Fruit fly (Drosophila melanogaster) whole organism, prepupa: ENCODE data around the gene CG6231.

Experiments used
- CG10631 ChIP-seq: fragments of 200-800 bp; sonication (Bioruptor generic); optimal IDR thresholded peaks from 2 replicates; lab custom pipeline; 2016; ENCODE audit warnings: missing biosample characterization, missing genetic modification characterization
- CG11294 ChIP-seq: fragments of 200-800 bp; sonication (Bioruptor generic); IDR thresholded peaks from 2 replicates; pipeline ENCODE4 v1.3.6; 2022; ENCODE audit warnings: missing biosample characterization, missing genetic modification characterization
- CG11762 ChIP-seq: fragments of 200-800 bp; sonication (Bioruptor generic); optimal IDR thresholded peaks from 3 replicates; lab custom pipeline; 2016; ENCODE audit warnings: missing biosample characterization, missing genetic modification characterization; ENCODE audit not compliant: insufficient read depth
- CG1621 ChIP-seq: fragments of 200-800 bp; sonication (Bioruptor generic); optimal IDR thresholded peaks from 3 replicates; lab custom pipeline; 2018; ENCODE audit warnings: missing biosample characterization, mild to moderate bottlenecking, missing genetic modification characterization
- CG31627 ChIP-seq: fragments of 200-800 bp; sonication (Bioruptor generic); optimal IDR thresholded peaks from 3 replicates; lab custom pipeline; 2016; ENCODE audit warnings: missing biosample characterization, missing genetic modification characterization
- CG32006 ChIP-seq: fragments of 200-800 bp; sonication (Bioruptor generic); optimal IDR thresholded peaks from 3 replicates; lab custom pipeline; 2017; ENCODE audit warnings: missing biosample characterization, mild to moderate bottlenecking, missing genetic modification characterization
- CG3919 ChIP-seq: fragments of 200-800 bp; sonication (Bioruptor generic); optimal IDR thresholded peaks from 3 replicates; lab custom pipeline; 2016; ENCODE audit warnings: missing biosample characterization, missing genetic modification characterization
- CG4318 ChIP-seq: fragments of 200-800 bp; sonication (Bioruptor generic); optimal IDR thresholded peaks from 3 replicates; lab custom pipeline; 2017; ENCODE audit warnings: missing biosample characterization, mild to moderate bottlenecking, missing genetic modification characterization
- CG6163 ChIP-seq: fragments of 200-800 bp; sonication (Bioruptor generic); IDR thresholded peaks from 3 replicates; pipeline ENCODE4 v1.3.6; 2022; ENCODE audit warnings: missing biosample characterization, missing genetic modification characterization
- CG6276 ChIP-seq: fragments of 200-800 bp; sonication (Bioruptor generic); optimal IDR thresholded peaks from 2 replicates; lab custom pipeline; 2017; ENCODE audit warnings: missing biosample characterization, mild to moderate bottlenecking, missing genetic modification characterization
- CG6792 ChIP-seq: fragments of 200-800 bp; sonication (Bioruptor generic); optimal IDR thresholded peaks from 3 replicates; lab custom pipeline; 2016; ENCODE audit warnings: missing biosample characterization, missing genetic modification characterization
- CG6854 ChIP-seq: fragments of 200-800 bp; sonication (Bioruptor generic); optimal IDR thresholded peaks from 2 replicates; lab custom pipeline; 2017; ENCODE audit warnings: missing biosample characterization, mild to moderate bottlenecking, missing genetic modification characterization
- CG7368 ChIP-seq: fragments of 200-800 bp; sonication (Bioruptor generic); optimal IDR thresholded peaks from 3 replicates; lab custom pipeline; 2016; ENCODE audit warnings: missing biosample characterization, missing genetic modification characterization
- CG8119 ChIP-seq: fragments of 200-800 bp; sonication (Bioruptor generic); IDR thresholded peaks from 3 replicates; pipeline ENCODE4 v1.3.6; 2022; ENCODE audit warnings: missing biosample characterization, missing genetic modification characterization
- CG8319 ChIP-seq: fragments of 200-800 bp; sonication (Bioruptor generic); optimal IDR thresholded peaks from 3 replicates; lab custom pipeline; 2016; ENCODE audit warnings: missing biosample characterization, missing genetic modification characterization
- CG8632 ChIP-seq: fragments of 200-800 bp; sonication (Bioruptor generic); optimal IDR thresholded peaks from 3 replicates; lab custom pipeline; 2016; ENCODE audit warnings: missing biosample characterization, missing genetic modification characterization
- CG9139 ChIP-seq: fragments of 200-800 bp; sonication (Bioruptor generic); optimal IDR thresholded peaks from 3 replicates; lab custom pipeline; 2017; ENCODE audit warnings: missing biosample characterization, mild to moderate bottlenecking, missing genetic modification characterization
- Eip75B ChIP-seq: fragments of 200-800 bp; sonication (Bioruptor generic); optimal IDR thresholded peaks from 3 replicates; lab custom pipeline; 2016; ENCODE audit warnings: missing biosample characterization, missing genetic modification characterization
- Eip78C ChIP-seq: fragments of 200-800 bp; sonication (Bioruptor generic); peaks from one replicate; lab custom pipeline; 2016; ENCODE audit warnings: missing biosample characterization, missing genetic modification characterization
- Ets21C ChIP-seq: fragments of 200-800 bp; sonication (Bioruptor generic); optimal IDR thresholded peaks from 3 replicates; lab custom pipeline; 2016; ENCODE audit warnings: missing biosample characterization, missing genetic modification characterization
- Ets96B ChIP-seq: fragments of 200-800 bp; optimal IDR thresholded peaks from 2 replicates; lab custom pipeline; 2019; ENCODE audit warnings: missing biosample characterization, mild to moderate bottlenecking, missing genetic modification characterization, moderate library complexity
- Gug ChIP-seq: fragments of 200-800 bp; sonication (Bioruptor generic); IDR thresholded peaks from 2 replicates; pipeline ENCODE4 v1.3.6; 2022; ENCODE audit warnings: missing biosample characterization, missing genetic modification characterization
- Hr38 ChIP-seq: sonication (Bioruptor generic); optimal IDR thresholded peaks from 2 replicates; lab custom pipeline; 2016; ENCODE audit warnings: missing biosample characterization, missing genetic modification characterization
- Hr4 ChIP-seq: fragments of 200-800 bp; sonication (Bioruptor generic); optimal IDR thresholded peaks from 3 replicates; lab custom pipeline; 2016; ENCODE audit warnings: missing biosample characterization, missing genetic modification characterization
- Met ChIP-seq: fragments of 200-800 bp; sonication (Bioruptor generic); optimal IDR thresholded peaks from 3 replicates; lab custom pipeline; 2016; ENCODE audit warnings: missing biosample characterization, missing genetic modification characterization
- Smox ChIP-seq: fragments of 200-800 bp; sonication (Bioruptor generic); optimal IDR thresholded peaks from 3 replicates; lab custom pipeline; 2016; ENCODE audit warnings: missing biosample characterization, missing genetic modification characterization
- Sox102F ChIP-seq: fragments of 200-800 bp; sonication (Bioruptor generic); optimal IDR thresholded peaks from 2 replicates; lab custom pipeline; 2016; ENCODE audit warnings: missing biosample characterization, mild to moderate bottlenecking, missing genetic modification characterization
- Sox15 ChIP-seq: fragments of 200-800 bp; sonication (Bioruptor generic); optimal IDR thresholded peaks from 3 replicates; lab custom pipeline; 2016; ENCODE audit warnings: missing biosample characterization, missing genetic modification characterization
- acj6 ChIP-seq: fragments of 200-800 bp; sonication (Bioruptor generic); optimal IDR thresholded peaks from 3 replicates; lab custom pipeline; 2016; ENCODE audit warnings: missing biosample characterization, missing genetic modification characterization
- cyc ChIP-seq: fragments of 200-800 bp; sonication (Bioruptor generic); optimal IDR thresholded peaks from 3 replicates; lab custom pipeline; 2016; ENCODE audit warnings: missing biosample characterization, missing genetic modification characterization
- dsx ChIP-seq: fragments of 200-800 bp; optimal IDR thresholded peaks from 3 replicates; lab custom pipeline; 2019; ENCODE audit warnings: missing biosample characterization, mild to moderate bottlenecking, missing genetic modification characterization, moderate library complexity; ENCODE audit not compliant: poor library complexity, severe bottlenecking
- esn ChIP-seq: fragments of 200-800 bp; sonication (Bioruptor generic); optimal IDR thresholded peaks from 2 replicates; lab custom pipeline; 2016; ENCODE audit warnings: missing biosample characterization, mild to moderate bottlenecking, missing genetic modification characterization, moderate library complexity
- fd85E ChIP-seq: fragments of 200-800 bp; sonication (Bioruptor generic); optimal IDR thresholded peaks from 3 replicates; lab custom pipeline; 2016; ENCODE audit warnings: missing biosample characterization, missing genetic modification characterization
- net ChIP-seq: fragments of 200-800 bp; sonication (Bioruptor generic); optimal IDR thresholded peaks from 3 replicates; lab custom pipeline; 2016; ENCODE audit warnings: missing biosample characterization, missing genetic modification characterization
- pdm3 ChIP-seq: fragments of 200-800 bp; sonication (Bioruptor generic); optimal IDR thresholded peaks from 3 replicates; lab custom pipeline; 2016; ENCODE audit warnings: missing biosample characterization, missing genetic modification characterization
- salr ChIP-seq, 2 experiments: fragments of 200-800 bp; sonication (Bioruptor generic); optimal IDR thresholded peaks; 3 replicates each; lab custom pipeline; 2016 to 2018; ENCODE audit warnings: missing biosample characterization in 2 of 2, missing genetic modification characterization in 2 of 2, mild to moderate bottlenecking in 1 of 2
- ss ChIP-seq, 2 experiments: fragments of 200-800 bp; sonication (Bioruptor generic); optimal IDR thresholded peaks; 2 replicates in 1 of 2; 3 replicates in 1 of 2; lab custom pipeline; 2017 to 2018; ENCODE audit warnings: mild to moderate bottlenecking in 2 of 2, missing biosample characterization in 2 of 2, missing genetic modification characterization in 2 of 2, moderate library complexity in 1 of 2
- svp ChIP-seq: fragments of 200-800 bp; sonication (Bioruptor generic); peaks from one replicate; lab custom pipeline; 2016; ENCODE audit warnings: missing biosample characterization, missing genetic modification characterization
- vri ChIP-seq: fragments of 200-800 bp; sonication (Bioruptor generic); optimal IDR thresholded peaks from 3 replicates; lab custom pipeline; 2016; ENCODE audit warnings: missing biosample characterization, mild to moderate bottlenecking, missing genetic modification characterization

The CG6231 gene

dm6 chr3R:19602996-19603395 lies 29.5 kb downstream of the CG6231 start, which contains the start of gene CG7342 (continued):
- TF ChIP-seq CG31627 (peak; percentile 64), Hr4 (GFP tag; lab: Kevin White, UChicago) (no peak), CG4318 (GFP tag; lab: Kevin White, UChicago) (no peak), CG6163 (GFP tag; lab: Robert Waterston, UW) (no peak), vri (GFP tag; lab: Kevin White, UChicago) (peak; percentile 67), Hr38 (GFP tag; lab: Kevin White, UChicago) (no peak), CG3919 (no peak), CG11762 (GFP tag; lab: Kevin White, UChicago) (no peak), CG6792 (GFP tag; lab: Kevin White, UChicago) (no peak), Sox15 (GFP tag; lab: Kevin White, UChicago) (no peak)
- TF ChIP-seq, all 60 proteins: peak for 9

dm6 chr3R:19600335-19600734 lies 32.2 kb downstream of the CG6231 start, which contains the start of gene CG7333:
TSS of gene CG7333 (plus strand) at chr3R:19600635.
- TF ChIP-seq dsx (GFP tag; lab: Kevin White, UChicago) (no peak), Met (no peak), salr (GFP tag; optimal IDR thresholded peaks at IDR 0.05; lab: Kevin White, UChicago) (no peak), ss (GFP tag; optimal IDR thresholded peaks at IDR 0.05; lab: Kevin White, UChicago) (no peak), svp (GFP tag; lab: Kevin White, UChicago) (no peak), CG6854 (GFP tag; lab: Kevin White, UChicago) (no peak), Sox102F (GFP tag; lab: Kevin White, UChicago) (no peak), pdm3 (GFP tag; lab: Kevin White, UChicago) (no peak), Gug (GFP tag; lab: Robert Waterston, UW) (no peak), vri (GFP tag; lab: Kevin White, UChicago) (no peak), CG11762 (GFP tag; lab: Kevin White, UChicago) (no peak), CG31627 (no peak), net (GFP tag; lab: Kevin White, UChicago) (no peak), Eip78C (no peak)

- TF ChIP-seq CG3919, result no peak
- TF ChIP-seq, all 60 proteins: peak for 0
Measured at dm6 chr3R:19598855-19599254, 33.7 kb downstream of the CG6231 start, which contains the start of gene Cpr92A. TSS of gene Cpr92A (minus strand) at chr3R:19598955.

dm6 chr3R:19587652-19588051 lies 44.9 kb downstream of the CG6231 start:
- peak; percentile 74 for TF ChIP-seq svp (GFP tag; lab: Kevin White, UChicago)
- TF ChIP-seq CG11294 (GFP tag; lab: Robert Waterston, UW), result no peak
- no peak for TF ChIP-seq Ets96B (tag; lab: Kevin White, UChicago)
- TF ChIP-seq, all 60 proteins: peak for 1

- TF ChIP-seq Sox102F (GFP tag; lab: Kevin White, UChicago), result no peak
- TF ChIP-seq cyc (GFP tag; lab: Kevin White, UChicago), result no peak
- TF ChIP-seq CG9139 (GFP tag; lab: Kevin White, UChicago), result no peak
Measured at dm6 chr3R:19586319-19586718, 46.2 kb downstream of the CG6231 start.

- TF ChIP-seq Hr4 (GFP tag; lab: Kevin White, UChicago), result no peak
- TF ChIP-seq cyc (GFP tag; lab: Kevin White, UChicago), result no peak
- TF ChIP-seq CG31627, result no peak
- TF ChIP-seq acj6 (GFP tag; lab: Kevin White, UChicago), result no peak
- TF ChIP-seq net (GFP tag; lab: Kevin White, UChicago), result peak; percentile 30
- no peak for TF ChIP-seq Eip75B
- TF ChIP-seq svp (GFP tag; lab: Kevin White, UChicago), result peak; percentile 43
- peak; percentile 1 for TF ChIP-seq CG8632
- TF ChIP-seq CG6792 (GFP tag; lab: Kevin White, UChicago), result no peak
- TF ChIP-seq CG11762 (GFP tag; lab: Kevin White, UChicago), result no peak
- TF ChIP-seq salr (GFP tag; optimal IDR thresholded peaks at IDR 0.05; lab: Kevin White, UChicago), result no peak
- TF ChIP-seq ss (GFP tag; optimal IDR thresholded peaks at IDR 0.05; lab: Kevin White, UChicago), result no peak
- no peak for TF ChIP-seq Sox102F (GFP tag; lab: Kevin White, UChicago)
- TF ChIP-seq Hr38 (GFP tag; lab: Kevin White, UChicago), result no peak
- no peak for TF ChIP-seq CG10631 (GFP tag; lab: Kevin White, UChicago)
- no peak for TF ChIP-seq CG1621
- peak; percentile 36 for TF ChIP-seq esn (GFP tag; lab: Kevin White, UChicago)
- TF ChIP-seq CG8319 (GFP tag; lab: Kevin White, UChicago), result no peak
- peak; percentile 14 for TF ChIP-seq Smox (GFP tag; lab: Kevin White, UChicago)
- TF ChIP-seq CG32006 (GFP tag; lab: Kevin White, UChicago), result no peak
- TF ChIP-seq Gug (GFP tag; lab: Robert Waterston, UW), result no peak
- peak; percentile 24 for TF ChIP-seq CG7368 (GFP tag; lab: Kevin White, UChicago)
- TF ChIP-seq fd85E, result no peak
- no peak for TF ChIP-seq Ets21C (GFP tag; lab: Kevin White, UChicago)
- no peak for TF ChIP-seq CG6276
- no peak for TF ChIP-seq CG8119
- TF ChIP-seq CG11294 (GFP tag; lab: Robert Waterston, UW), result no peak
- TF ChIP-seq Sox15 (GFP tag; lab: Kevin White, UChicago), result no peak
Measured at dm6 chr3R:19584818-19585217, 47.7 kb downstream of the CG6231 start.
